Worm (Caenorhabditis elegans) whole organism, early embryonic: ENCODE measurements around the gene F32E10.5.

Experiments
- B0310.2 ChIP-seq: sonication (generic microtip); optimal IDR thresholded peaks from 2 replicates; lab custom pipeline; 2016; ENCODE audit warnings: mild to moderate bottlenecking, missing genetic modification characterization, missing compliant biosample characterization
- ama-1 ChIP-seq: fragments of 150-350 bp; optimal IDR thresholded peaks from 2 replicates; lab custom pipeline; 2014
- ceh-36 ChIP-seq: sonication (generic microtip); optimal IDR thresholded peaks from 2 replicates; lab custom pipeline; 2016; ENCODE audit warnings: missing genetic modification characterization, inconsistent platforms, missing compliant biosample characterization
- ets-7 ChIP-seq: sonication (generic microtip); optimal IDR thresholded peaks from 2 replicates; lab custom pipeline; 2016; ENCODE audit warnings: missing genotype, missing genetic modification characterization, missing compliant biosample characterization
- sea-1 ChIP-seq: fragments of 200-800 bp; sonication (Bioruptor generic); conservative IDR thresholded peaks from 2 replicates; pipeline ENCODE4 v1.3.6; 2022; ENCODE audit warnings: missing genetic modification characterization, missing compliant biosample characterization
- tbx-11 ChIP-seq: fragments of 200-800 bp; sonication (Bioruptor generic); IDR thresholded peaks from 2 replicates; pipeline ENCODE4 v1.3.6; 2022; ENCODE audit warnings: missing genetic modification characterization, missing compliant biosample characterization
- tbx-37 ChIP-seq: fragments of 200-800 bp; sonication (Bioruptor generic); conservative IDR thresholded peaks from 2 replicates; pipeline ENCODE4 v1.3.6; 2022; ENCODE audit warnings: missing genetic modification reagents, missing genetic modification characterization, missing compliant biosample characterization

ce11 chrIV:7559237-7559636 lies 18.9 kb downstream of the F32E10.5 start:
- TF ChIP-seq ama-1 (lab: Kevin White, UChicago) (no peak), tbx-11 (GFP tag; lab: Robert Waterston, UW) (no peak), B0310.2 (no peak), sea-1 (no peak), ets-7 (tag; lab: Kevin White, UChicago) (no peak), ceh-36 (tag; lab: Kevin White, UChicago) (no peak), tbx-37 (GFP tag; lab: Robert Waterston, UW) (no peak)
